Worm (Caenorhabditis elegans): Measurements from ENCODE around the gene C31C9.7.

C31C9.7 gene

DNA sequence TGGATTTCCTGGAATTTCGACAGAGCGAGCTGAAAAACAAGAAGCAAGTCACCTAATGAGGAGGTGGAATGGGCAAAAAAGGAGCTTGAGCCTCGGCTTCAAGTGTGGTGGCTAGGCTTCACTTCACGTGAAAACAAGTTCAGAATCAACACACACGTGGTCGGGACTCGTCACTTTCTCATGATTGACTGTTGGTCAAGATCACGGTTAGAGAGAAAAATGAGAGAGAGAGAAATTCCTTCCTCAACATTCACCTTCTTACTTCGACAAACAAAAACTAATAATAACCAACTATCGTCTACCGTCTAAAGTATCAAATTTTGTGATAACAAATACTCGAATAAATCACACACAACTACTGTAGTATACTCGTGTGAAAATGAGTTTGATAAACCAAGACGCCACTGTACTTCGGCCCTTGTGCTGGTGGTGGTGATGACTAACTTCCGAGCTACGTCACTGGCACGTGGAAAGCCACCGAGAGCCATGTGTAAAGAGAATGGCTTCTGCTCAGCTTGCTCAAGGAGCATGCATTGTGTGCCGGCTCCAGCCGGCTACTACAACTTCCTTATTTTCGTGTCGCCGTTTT, 4.8 kb downstream of the C31C9.7 start:
- TF ChIP-seq klf-2 (GFP tag; conservative IDR thresholded peaks at IDR 0.05) (no peak), ztf-23 (GFP tag; IDR thresholded peaks at IDR 0.05) (no peak), T22C8.4 (GFP tag; IDR thresholded peaks at IDR 0.05) (no peak), med-1 (GFP tag; optimal IDR thresholded peaks at IDR 0.05; ENCODE audit: insufficient read depth) (no peak), flt-1 (GFP tag; IDR thresholded peaks at IDR 0.05) (no peak), ztf-29 (GFP tag; IDR thresholded peaks at IDR 0.05) (no peak), tab-1 (GFP tag; IDR thresholded peaks at IDR 0.05) (no peak), ref-1 (GFP tag; conservative IDR thresholded peaks at IDR 0.05) (no peak), cog-1 (tag; optimal IDR thresholded peaks at IDR 0.05) (no peak)

DNA sequence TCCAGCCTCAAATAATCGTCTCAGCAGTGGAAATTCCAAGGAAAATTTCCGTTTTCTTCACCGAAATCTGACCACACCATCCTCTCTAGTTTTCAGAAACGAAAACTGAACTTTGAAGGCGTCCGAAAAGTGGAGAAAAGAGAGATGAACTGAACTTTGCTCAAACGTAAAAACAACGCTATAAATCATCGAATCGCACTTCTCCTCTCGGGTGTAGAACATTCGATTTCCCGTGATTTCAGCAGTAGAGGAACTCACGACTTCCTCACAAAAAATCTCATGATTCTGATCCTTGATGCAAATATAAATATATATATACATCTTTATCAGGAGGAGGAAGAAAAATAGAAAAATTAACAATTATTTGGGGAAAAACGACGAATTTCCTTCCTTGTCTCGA, 6.3 kb downstream of the C31C9.7 start:
- TF ChIP-seq cog-1 (tag; optimal IDR thresholded peaks at IDR 0.05): no peak
- no peak for TF ChIP-seq flt-1 (GFP tag; IDR thresholded peaks at IDR 0.05)
- no peak for TF ChIP-seq T22C8.4 (GFP tag; IDR thresholded peaks at IDR 0.05)
- no peak for TF ChIP-seq ztf-23 (GFP tag; IDR thresholded peaks at IDR 0.05)

DNA sequence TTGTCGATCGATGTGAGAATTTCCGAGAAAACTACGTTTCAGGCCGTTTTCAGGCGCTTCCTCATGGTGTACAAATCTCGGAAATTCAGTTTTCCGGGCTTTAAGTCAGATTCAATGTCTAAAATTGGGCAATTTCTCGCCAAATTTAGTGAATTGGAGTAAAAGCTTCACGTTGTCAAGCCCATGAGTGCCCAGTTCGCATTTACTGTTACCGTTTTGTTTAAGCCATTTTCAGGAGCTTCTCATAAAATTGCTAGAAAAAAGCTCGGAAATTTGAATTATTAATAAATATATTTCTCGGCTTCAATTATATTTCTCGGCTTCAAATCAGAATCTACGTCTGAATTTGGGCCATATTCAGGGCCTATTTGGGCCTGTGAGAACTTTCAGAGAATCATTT, 9.0 kb downstream of the C31C9.7 start:
- TF ChIP-seq cog-1 (tag; optimal IDR thresholded peaks at IDR 0.05): no peak
- no peak for TF ChIP-seq klf-2 (GFP tag; conservative IDR thresholded peaks at IDR 0.05)
- TF ChIP-seq ztf-23 (GFP tag; IDR thresholded peaks at IDR 0.05): no peak
- TF ChIP-seq med-1 (GFP tag; optimal IDR thresholded peaks at IDR 0.05; ENCODE audit: insufficient read depth): no peak
- TF ChIP-seq ztf-29 (GFP tag; IDR thresholded peaks at IDR 0.05): no peak
- no peak for TF ChIP-seq flt-1 (GFP tag; IDR thresholded peaks at IDR 0.05)
- no peak for TF ChIP-seq tab-1 (GFP tag; IDR thresholded peaks at IDR 0.05)
- no peak for TF ChIP-seq T22C8.4 (GFP tag; IDR thresholded peaks at IDR 0.05)
- TF ChIP-seq ref-1 (GFP tag; conservative IDR thresholded peaks at IDR 0.05): no peak

ce11 chrII:13678555-13679119, 9.7 kb downstream of the C31C9.7 start:
- TF ChIP-seq ztf-23 (GFP tag; IDR thresholded peaks at IDR 0.05) (no peak), flt-1 (GFP tag; IDR thresholded peaks at IDR 0.05) (no peak), T22C8.4 (GFP tag; IDR thresholded peaks at IDR 0.05) (no peak), med-1 (GFP tag; optimal IDR thresholded peaks at IDR 0.05; ENCODE audit: insufficient read depth) (no peak), tab-1 (GFP tag; IDR thresholded peaks at IDR 0.05) (no peak), ref-1 (GFP tag; conservative IDR thresholded peaks at IDR 0.05) (no peak), klf-2 (GFP tag; conservative IDR thresholded peaks at IDR 0.05) (no peak), cog-1 (tag; optimal IDR thresholded peaks at IDR 0.05) (no peak), ztf-29 (GFP tag; IDR thresholded peaks at IDR 0.05) (no peak)

DNA sequence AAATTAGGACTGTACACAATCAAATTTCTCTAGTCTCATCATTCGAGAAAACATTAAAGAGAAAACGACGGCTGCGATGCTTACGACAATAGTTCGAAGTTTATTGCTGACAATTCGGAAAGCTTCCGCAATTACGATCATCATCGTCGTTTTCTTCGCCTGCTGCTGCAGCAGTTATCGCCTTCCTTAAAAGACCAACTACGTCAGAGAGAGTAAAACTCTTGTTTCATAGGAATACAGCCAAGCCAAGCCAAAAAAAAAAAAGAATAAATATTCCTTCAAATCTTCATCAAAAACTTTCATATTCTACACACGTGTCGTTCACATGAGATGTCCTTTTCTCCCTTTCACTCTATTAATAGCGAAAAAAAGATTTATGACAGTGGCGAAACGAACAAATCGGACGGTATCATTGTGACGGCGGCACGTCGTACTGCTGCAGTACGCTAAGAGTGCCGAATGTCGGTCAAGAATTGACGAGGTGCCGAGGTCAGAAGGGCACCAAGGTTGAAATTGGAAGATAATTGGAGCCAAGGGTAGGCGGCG, 10.9 kb downstream of the C31C9.7 start:
- TF ChIP-seq ztf-23 (GFP tag; IDR thresholded peaks at IDR 0.05) (no peak), ztf-29 (GFP tag; IDR thresholded peaks at IDR 0.05) (no peak), ref-1 (GFP tag; conservative IDR thresholded peaks at IDR 0.05) (no peak), cog-1 (tag; optimal IDR thresholded peaks at IDR 0.05) (no peak), T22C8.4 (GFP tag; IDR thresholded peaks at IDR 0.05) (no peak), klf-2 (GFP tag; conservative IDR thresholded peaks at IDR 0.05) (no peak), tab-1 (GFP tag; IDR thresholded peaks at IDR 0.05) (no peak), flt-1 (GFP tag; IDR thresholded peaks at IDR 0.05) (no peak), med-1 (GFP tag; optimal IDR thresholded peaks at IDR 0.05; ENCODE audit: insufficient read depth) (no peak)

- TF ChIP-seq ztf-23 (GFP tag; IDR thresholded peaks at IDR 0.05): no peak
- TF ChIP-seq klf-2 (GFP tag; conservative IDR thresholded peaks at IDR 0.05): no peak
- TF ChIP-seq cog-1 (tag; optimal IDR thresholded peaks at IDR 0.05): no peak
- TF ChIP-seq ztf-29 (GFP tag; IDR thresholded peaks at IDR 0.05): no peak
- TF ChIP-seq med-1 (GFP tag; optimal IDR thresholded peaks at IDR 0.05; ENCODE audit: insufficient read depth): no peak
- TF ChIP-seq T22C8.4 (GFP tag; IDR thresholded peaks at IDR 0.05): no peak
- TF ChIP-seq flt-1 (GFP tag; IDR thresholded peaks at IDR 0.05): no peak
- TF ChIP-seq ref-1 (GFP tag; conservative IDR thresholded peaks at IDR 0.05): no peak
Observed at ce11 chrII:13681063-13681462, 12.2 kb downstream of the C31C9.7 start.

ce11 chrII:13685581-13685980, 16.7 kb downstream of the C31C9.7 start:
- TF ChIP-seq flt-1 (GFP tag; IDR thresholded peaks at IDR 0.05): no peak
- no peak for TF ChIP-seq ztf-29 (GFP tag; IDR thresholded peaks at IDR 0.05)
- TF ChIP-seq cog-1 (tag; optimal IDR thresholded peaks at IDR 0.05): no peak
- no peak for TF ChIP-seq tab-1 (GFP tag; IDR thresholded peaks at IDR 0.05)
- TF ChIP-seq klf-2 (GFP tag; conservative IDR thresholded peaks at IDR 0.05): no peak
- TF ChIP-seq ref-1 (GFP tag; conservative IDR thresholded peaks at IDR 0.05): no peak
- TF ChIP-seq ztf-23 (GFP tag; IDR thresholded peaks at IDR 0.05): no peak
- TF ChIP-seq T22C8.4 (GFP tag; IDR thresholded peaks at IDR 0.05): no peak
- TF ChIP-seq med-1 (GFP tag; optimal IDR thresholded peaks at IDR 0.05; ENCODE audit: insufficient read depth): no peak

ce11 chrII:13694712-13695111, 25.8 kb downstream of the C31C9.7 start, which contains the start of gene rpoa-1:
rpoa-1 (minus strand) TSS chrII:13694795.
- TF ChIP-seq T22C8.4 (GFP tag; IDR thresholded peaks at IDR 0.05) (no peak), tab-1 (GFP tag; IDR thresholded peaks at IDR 0.05) (no peak), med-1 (GFP tag; optimal IDR thresholded peaks at IDR 0.05; ENCODE audit: insufficient read depth) (no peak), ztf-23 (GFP tag; IDR thresholded peaks at IDR 0.05) (no peak), ref-1 (GFP tag; conservative IDR thresholded peaks at IDR 0.05) (no peak), klf-2 (GFP tag; conservative IDR thresholded peaks at IDR 0.05) (no peak), cog-1 (tag; optimal IDR thresholded peaks at IDR 0.05) (no peak), ztf-29 (GFP tag; IDR thresholded peaks at IDR 0.05) (no peak)

DNA sequence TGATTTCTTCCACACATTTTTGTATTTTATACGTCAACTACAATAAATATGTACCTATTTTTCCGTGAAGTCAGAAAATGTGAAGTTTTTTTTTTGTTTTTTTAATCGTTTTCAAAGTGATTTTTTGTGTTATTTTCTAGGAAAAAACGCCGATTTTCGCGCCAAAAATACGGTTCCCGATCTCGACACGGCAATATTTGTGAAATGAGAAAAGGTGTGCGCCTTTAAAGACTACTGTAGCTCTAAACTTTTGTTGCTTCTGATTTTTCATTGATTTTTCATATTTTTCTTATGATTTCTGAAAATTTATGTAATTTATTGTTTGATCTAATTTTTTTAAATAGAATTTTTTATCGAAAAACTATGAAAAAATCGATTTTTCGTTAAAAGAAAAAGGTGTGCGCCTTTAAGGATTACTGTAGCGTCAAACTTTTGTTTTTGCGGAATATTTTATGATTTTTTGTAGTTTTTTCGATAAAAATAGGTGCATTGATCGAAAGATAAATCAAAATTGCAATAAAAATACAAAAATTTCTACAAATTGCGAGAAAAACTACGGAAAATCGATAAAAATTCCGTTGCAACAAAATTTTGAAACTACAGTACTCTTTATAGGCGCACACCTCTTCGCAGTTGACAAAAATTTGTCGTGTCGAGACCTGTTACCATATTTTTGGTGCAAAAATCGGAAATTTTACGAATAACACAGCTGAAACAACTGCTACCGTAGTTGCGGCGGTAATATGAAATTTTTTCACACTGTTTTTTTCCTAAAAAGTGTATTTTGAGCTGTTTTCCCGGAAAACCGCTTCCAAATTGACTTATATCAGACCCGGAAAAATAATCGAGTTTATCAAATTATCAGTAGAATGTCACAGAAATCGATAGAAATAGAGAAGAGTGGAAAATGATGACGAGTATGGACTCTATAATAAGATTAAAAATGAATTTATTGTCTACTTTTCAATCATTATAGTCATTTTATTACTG, 26.7 kb downstream of the C31C9.7 start, which contains the start of gene kqt-3:
Gene kqt-3 (plus strand): TSS at position 940 of the 990 bp plus-strand sequence.
- no peak for TF ChIP-seq tab-1 (GFP tag; IDR thresholded peaks at IDR 0.05)
- TF ChIP-seq med-1 (GFP tag; optimal IDR thresholded peaks at IDR 0.05; ENCODE audit: insufficient read depth): no peak
- no peak for TF ChIP-seq ref-1 (GFP tag; conservative IDR thresholded peaks at IDR 0.05)
- no peak for TF ChIP-seq klf-2 (GFP tag; conservative IDR thresholded peaks at IDR 0.05)
- TF ChIP-seq ztf-29 (GFP tag; IDR thresholded peaks at IDR 0.05): no peak
- TF ChIP-seq cog-1 (tag; optimal IDR thresholded peaks at IDR 0.05): no peak
- TF ChIP-seq ztf-23 (GFP tag; IDR thresholded peaks at IDR 0.05): no peak
- TF ChIP-seq flt-1 (GFP tag; IDR thresholded peaks at IDR 0.05): no peak
- TF ChIP-seq T22C8.4 (GFP tag; IDR thresholded peaks at IDR 0.05): no peak

Measured in whole organism, midembryonic.